Fruit fly (Drosophila melanogaster): ENCODE data around the gene CG16713.
A peak's percentile ranks its signal among the peaks of the same experiment; 100 is the strongest.

Gene CG16713

DNA sequence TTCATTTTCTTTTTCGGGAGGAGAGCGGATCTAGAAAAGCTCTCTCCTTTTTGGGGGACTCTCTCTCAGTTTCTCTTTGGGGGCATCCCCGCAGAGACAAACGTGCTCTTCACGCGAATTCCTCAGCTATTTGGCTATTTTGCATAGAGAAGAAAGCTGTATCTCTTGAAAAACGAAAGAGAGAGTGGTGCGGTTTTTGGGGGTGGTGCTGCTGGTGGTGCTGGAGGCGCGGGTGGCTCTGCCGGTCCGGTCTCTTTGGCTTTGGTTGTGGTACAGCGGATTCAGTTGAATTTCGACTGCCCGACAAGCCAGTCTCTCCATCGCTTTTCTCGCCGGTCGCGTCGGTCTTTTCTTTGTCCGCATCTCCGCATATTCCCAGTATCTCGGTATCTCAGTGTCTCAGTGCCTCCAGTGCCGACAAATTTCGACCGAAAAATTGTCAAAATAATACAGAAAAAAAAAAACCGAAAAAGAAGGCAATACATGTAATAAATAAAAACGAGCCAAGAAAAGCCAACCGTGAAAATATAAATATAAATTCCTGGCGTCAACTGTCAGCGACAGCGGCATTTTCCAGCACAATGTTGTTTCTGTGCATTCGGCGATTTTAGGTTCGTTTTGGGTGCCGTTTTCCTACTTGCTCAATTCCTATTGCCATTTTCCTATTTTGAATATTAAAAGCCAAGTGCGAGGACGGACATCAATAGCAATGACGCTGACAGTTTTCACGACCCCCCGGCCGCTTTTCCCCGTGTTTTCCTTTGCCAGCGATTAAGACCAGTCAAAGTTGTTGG lies 35.2 kb upstream of the CG16713 start, which contains the start of gene CG10019 (continued):
- TF ChIP-seq CG11696 (GFP tag; IDR thresholded peaks at IDR 0.05) (0 out of 2 replicates have a peak, but pooled peaks have one; percentile 23), Optix (GFP tag; IDR thresholded peaks at IDR 0.05) (no peak), chinmo (GFP tag; IDR thresholded peaks at IDR 0.05; ENCODE audit: partially characterized antibody) (no peak), Rfx (GFP tag; IDR thresholded peaks at IDR 0.05) (no peak), stc (GFP tag; IDR thresholded peaks at IDR 0.05) (no peak), CG11695 (GFP tag; IDR thresholded peaks at IDR 0.05) (no peak), fd96Cb (tag; optimal IDR thresholded peaks at IDR 0.05) (no peak), CG10462 (GFP tag; optimal IDR thresholded peaks at IDR 0.05) (no peak), Fer3 (tag; optimal IDR thresholded peaks at IDR 0.05) (no peak), hth (optimal IDR thresholded peaks at IDR 0.05) (no peak), HmgZ (tag; optimal IDR thresholded peaks at IDR 0.05) (no peak), CG7839 (tag; optimal IDR thresholded peaks at IDR 0.05) (no peak), Hmx (GFP tag; optimal IDR thresholded peaks at IDR 0.05) (no peak), Deaf1 (tag; optimal IDR thresholded peaks at IDR 0.05) (peak; percentile 47), Jarid2 (GFP tag; optimal IDR thresholded peaks at IDR 0.05) (peak; percentile 75), fd64A (GFP tag; optimal IDR thresholded peaks at IDR 0.05) (no peak), Ada2b (GFP tag; IDR thresholded peaks at IDR 0.05) (no peak), pros (GFP tag; optimal IDR thresholded peaks at IDR 0.05) (no peak), CG13287 (GFP tag; IDR thresholded peaks at IDR 0.05; ENCODE audit: partially characterized antibody) (peak; percentile 44; the same call in 1 of the 2 replicates), Atf6 (GFP tag; IDR thresholded peaks at IDR 0.05) (no peak), rib (GFP tag; IDR thresholded peaks at IDR 0.05) (0 out of 2 replicates have a peak, but pooled peaks have one; percentile 18), CG6254 (GFP tag; optimal IDR thresholded peaks at IDR 0.05) (no peak), ATbp (GFP tag; optimal IDR thresholded peaks at IDR 0.05) (no peak), Mes4 (GFP tag; optimal IDR thresholded peaks at IDR 0.05) (no peak), BtbVII (GFP tag; optimal IDR thresholded peaks at IDR 0.05) (no peak), otp (GFP tag; IDR thresholded peaks at IDR 0.05) (no peak), salm (tag; optimal IDR thresholded peaks at IDR 0.05) (no peak), Trl (optimal IDR thresholded peaks at IDR 0.05) (peak; percentile 80 to 98), Trl (GFP tag; optimal IDR thresholded peaks at IDR 0.05) (no peak), pum (GFP tag; optimal IDR thresholded peaks at IDR 0.05) (no peak), CG6791 (GFP tag; IDR thresholded peaks at IDR 0.05; ENCODE audit: partially characterized antibody) (no peak), Hand (GFP tag; optimal IDR thresholded peaks at IDR 0.05) (peak; percentile 26)

DNA sequence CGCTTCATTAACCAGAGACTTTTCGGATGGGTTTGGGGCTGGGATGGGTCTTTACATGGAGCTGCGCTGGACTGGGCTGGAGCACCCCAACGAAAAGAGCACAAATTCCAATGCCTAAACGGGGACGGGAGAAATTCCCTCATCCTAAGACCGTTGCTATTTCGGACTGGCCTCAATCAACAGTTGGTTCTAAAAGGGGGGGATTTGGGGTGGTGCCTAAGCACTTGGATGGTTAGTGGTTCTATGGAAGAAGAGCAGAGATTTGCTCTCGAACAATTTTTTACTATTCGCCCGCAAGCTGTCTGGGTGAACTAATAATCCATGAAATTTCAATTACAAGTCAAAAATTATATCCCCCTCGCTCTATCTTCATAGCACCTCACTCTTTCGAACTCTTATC lies 34.4 kb upstream of the CG16713 start:
- no peak for TF ChIP-seq tap (tag; optimal IDR thresholded peaks at IDR 0.05)
- TF ChIP-seq abd-A (tag; optimal IDR thresholded peaks at IDR 0.05), result peak; percentile 70
- TF ChIP-seq CG18599 (GFP tag; optimal IDR thresholded peaks at IDR 0.05), result peak; percentile 4
- 0 out of 4 replicates have a peak, but pooled peaks have one; percentile 40 for TF ChIP-seq chinmo (GFP tag; IDR thresholded peaks at IDR 0.05; ENCODE audit: partially characterized antibody)
- TF ChIP-seq CG10274 (GFP tag; optimal IDR thresholded peaks at IDR 0.05), result peak; percentile 26
- TF ChIP-seq scrt (GFP tag; optimal IDR thresholded peaks at IDR 0.05), result peak; percentile 94
- TF ChIP-seq kah (GFP tag; optimal IDR thresholded peaks at IDR 0.05), result peak; percentile 41
- TF ChIP-seq Optix (GFP tag; IDR thresholded peaks at IDR 0.05), result no peak
- no peak for TF ChIP-seq Dad (GFP tag; optimal IDR thresholded peaks at IDR 0.05)
- no peak for TF ChIP-seq oc (tag; optimal IDR thresholded peaks at IDR 0.05)
- no peak for TF ChIP-seq NC2β (GFP tag; optimal IDR thresholded peaks at IDR 0.05)
- 0 out of 2 replicates have a peak, but pooled peaks have one; percentile 15 for TF ChIP-seq cas (GFP tag; IDR thresholded peaks at IDR 0.05)
